Fruit fly (Drosophila melanogaster): ENCODE measurements around the gene Nup93-2.

The Nup93-2 gene

DNA sequence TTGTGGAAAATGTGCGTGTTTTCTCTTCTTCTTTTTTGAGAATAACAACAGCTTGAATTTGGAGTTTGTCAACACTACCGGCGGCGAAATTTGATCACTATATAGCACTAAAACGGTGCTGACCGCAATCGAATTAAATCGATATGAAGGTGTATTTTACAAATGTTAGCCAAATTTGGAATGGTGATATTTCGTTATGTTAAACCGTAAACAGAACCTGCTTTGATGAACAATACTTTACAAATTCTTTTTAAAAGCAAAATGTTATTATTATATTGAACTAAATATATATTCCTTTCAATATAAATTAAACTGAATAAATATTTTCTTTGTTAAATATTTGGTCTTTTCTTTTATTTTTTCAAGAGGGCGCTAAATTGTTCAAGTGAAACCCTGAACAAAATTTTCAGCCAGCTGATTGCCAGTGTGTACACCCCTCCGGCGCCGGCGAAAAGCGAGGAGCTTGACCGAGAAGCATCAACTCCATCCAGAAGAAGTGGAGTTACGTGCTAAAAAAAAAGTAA, 12.1 kb downstream of the Nup93-2 start, which contains the start of the genes Rrp6, CG33331 and CG33332 (continued):
- TF ChIP-seq crp (GFP tag; optimal IDR thresholded peaks at IDR 0.05): peak; percentile 45 to 92
- TF ChIP-seq Eip74EF (GFP tag; optimal IDR thresholded peaks at IDR 0.05): no peak
- TF ChIP-seq CG31388 (GFP tag; optimal IDR thresholded peaks at IDR 0.05): peak; percentile 27
- no peak for TF ChIP-seq hth (optimal IDR thresholded peaks at IDR 0.05)
- TF ChIP-seq gro (GFP tag; optimal IDR thresholded peaks at IDR 0.05): peak; percentile 37
- no peak for TF ChIP-seq inv (GFP tag; IDR thresholded peaks at IDR 0.05; ENCODE audit: partially characterized antibody)
- no peak for TF ChIP-seq CG8281 (tag; optimal IDR thresholded peaks at IDR 0.05)
- TF ChIP-seq ewg (GFP tag; optimal IDR thresholded peaks at IDR 0.05): no peak
- peak; percentile 56; the same call in 1 of the 2 replicates for TF ChIP-seq lmd (GFP tag; IDR thresholded peaks at IDR 0.05)
- TF ChIP-seq CG3838 (GFP tag; optimal IDR thresholded peaks at IDR 0.05): peak; percentile 4
- TF ChIP-seq dmrt99B (tag; optimal IDR thresholded peaks at IDR 0.05): no peak
- TF ChIP-seq eyg (GFP tag; optimal IDR thresholded peaks at IDR 0.05): no peak
- peak; percentile 38 for TF ChIP-seq Camta (GFP tag; optimal IDR thresholded peaks at IDR 0.05)
- TF ChIP-seq oc (tag; optimal IDR thresholded peaks at IDR 0.05): no peak
- TF ChIP-seq phol (tag; optimal IDR thresholded peaks at IDR 0.05): peak; percentile 80
- TF ChIP-seq CG11456 (GFP tag; IDR thresholded peaks at IDR 0.05): peak; percentile 61; the same call in 2 of the 3 replicates
- no peak for TF ChIP-seq gsb-n (tag; optimal IDR thresholded peaks at IDR 0.05)
- TF ChIP-seq CG12219 (GFP tag; optimal IDR thresholded peaks at IDR 0.05): peak; percentile 10
- TF ChIP-seq CG11504 (tag; optimal IDR thresholded peaks at IDR 0.05): no peak
- TF ChIP-seq CG17385 (GFP tag; optimal IDR thresholded peaks at IDR 0.05): peak; percentile 98
- TF ChIP-seq Hr51 (GFP tag; optimal IDR thresholded peaks at IDR 0.05): peak in 1 of 2 experiments; percentile 69
- TF ChIP-seq Hand (GFP tag; optimal IDR thresholded peaks at IDR 0.05): peak; percentile 37
- no peak for TF ChIP-seq corto (GFP tag; optimal IDR thresholded peaks at IDR 0.05)
- no peak for TF ChIP-seq gcm2 (GFP tag; optimal IDR thresholded peaks at IDR 0.05)
- TF ChIP-seq Dp (GFP tag; optimal IDR thresholded peaks at IDR 0.05): peak; percentile 53
- TF ChIP-seq Bteb2 (GFP tag; optimal IDR thresholded peaks at IDR 0.05): peak; percentile 54
- no peak for TF ChIP-seq TFAM (GFP tag; optimal IDR thresholded peaks at IDR 0.05)
- TF ChIP-seq bbx (GFP tag; IDR thresholded peaks at IDR 0.05; ENCODE audit: partially characterized antibody): peak; percentile 63
- TF ChIP-seq Neu2 (GFP tag; optimal IDR thresholded peaks at IDR 0.05; ENCODE audit: borderline replicate concordance): no peak
- no peak for TF ChIP-seq CG2889 (GFP tag; IDR thresholded peaks at IDR 0.05)
- no peak for TF ChIP-seq CG11696 (GFP tag; IDR thresholded peaks at IDR 0.05)
- TF ChIP-seq sens (GFP tag): peak; percentile 64
- peak; percentile 59 for TF ChIP-seq CG34376 (GFP tag; optimal IDR thresholded peaks at IDR 0.05)
- TF ChIP-seq fd3F (GFP tag; optimal IDR thresholded peaks at IDR 0.05): peak; percentile 80
- peak; percentile 76 for TF ChIP-seq CG9215 (GFP tag; IDR thresholded peaks at IDR 0.05)
- peak; percentile 45 for TF ChIP-seq CG33557 (GFP tag; optimal IDR thresholded peaks at IDR 0.05)
- no peak for TF ChIP-seq kay (GFP tag; optimal IDR thresholded peaks at IDR 0.05)
- TF ChIP-seq CG18764 (GFP tag; optimal IDR thresholded peaks at IDR 0.05): peak; percentile 55
- TF ChIP-seq twi (tag; optimal IDR thresholded peaks at IDR 0.05): peak; percentile 61
- peak; percentile 40; the same call in 1 of the 2 replicates for TF ChIP-seq HLH3B (GFP tag; IDR thresholded peaks at IDR 0.05)
- TF ChIP-seq Dfd (GFP tag; optimal IDR thresholded peaks at IDR 0.05): no peak
- TF ChIP-seq PHDP (tag; optimal IDR thresholded peaks at IDR 0.05): peak; percentile 71
- no peak for TF ChIP-seq kah (GFP tag; optimal IDR thresholded peaks at IDR 0.05)
- TF ChIP-seq CG14860 (GFP tag; IDR thresholded peaks at IDR 0.05; ENCODE audit: partially characterized antibody): no peak
- no peak for TF ChIP-seq Mes4 (GFP tag; optimal IDR thresholded peaks at IDR 0.05)
- TF ChIP-seq CG9797 (GFP tag; optimal IDR thresholded peaks at IDR 0.05): peak; percentile 3
- TF ChIP-seq sob (GFP tag; IDR thresholded peaks at IDR 0.05): peak; percentile 80
- peak; percentile 69 for TF ChIP-seq E2f2 (GFP tag; IDR thresholded peaks at IDR 0.05)
- no peak for TF ChIP-seq Doc2 (GFP tag; IDR thresholded peaks at IDR 0.05)
- TF ChIP-seq CG17361 (GFP tag; IDR thresholded peaks at IDR 0.05): peak; percentile 87

All from whole organism, embryonic.